Fruit fly (Drosophila melanogaster): ENCODE data around the gene PyK.
A peak's percentile ranks its signal among the peaks of the same experiment; 100 is the strongest.

Gene PyK

dm6 chr3R:22331691-22332090, 35.6 kb upstream of the PyK start, which contains the start of gene CG13862:
CG13862 (plus strand) TSS chr3R:22331991.
- TF ChIP-seq Dfd (GFP tag; optimal IDR thresholded peaks at IDR 0.05), result no peak
- TF ChIP-seq Hr83 (GFP tag; optimal IDR thresholded peaks at IDR 0.05; ENCODE audit: poor library complexity, severe bottlenecking), result no peak
- TF ChIP-seq CG32264 (GFP tag; optimal IDR thresholded peaks at IDR 0.05), result no peak
- no peak for TF ChIP-seq Hr78 (GFP tag; optimal IDR thresholded peaks at IDR 0.05)
- TF ChIP-seq Rel (GFP tag; optimal IDR thresholded peaks at IDR 0.05), result no peak
- TF ChIP-seq Rel (tag; optimal IDR thresholded peaks at IDR 0.05), result no peak
- no peak for TF ChIP-seq GATAd (GFP tag; optimal IDR thresholded peaks at IDR 0.05)
- no peak for TF ChIP-seq sage (GFP tag; optimal IDR thresholded peaks at IDR 0.05)
- no peak for TF ChIP-seq HLH106 (tag; optimal IDR thresholded peaks at IDR 0.05)

- TF ChIP-seq br (GFP tag; optimal IDR thresholded peaks at IDR 0.05), result no peak
- no peak for TF ChIP-seq brk (GFP tag; optimal IDR thresholded peaks at IDR 0.05)
- TF ChIP-seq dl (GFP tag; optimal IDR thresholded peaks at IDR 0.05; ENCODE audit: insufficient read depth in 1 of 2, partially characterized antibody in 2 of 2), result no peak
- no peak for TF ChIP-seq GATAd (GFP tag; optimal IDR thresholded peaks at IDR 0.05)
- TF ChIP-seq Myc (optimal IDR thresholded peaks at IDR 0.05), result no peak
- no peak for TF ChIP-seq Jra (GFP tag; optimal IDR thresholded peaks at IDR 0.05)
- TF ChIP-seq woc (GFP tag; optimal IDR thresholded peaks at IDR 0.05), result no peak
Observed at dm6 chr3R:22334050-22334449, 33.3 kb upstream of the PyK start, which contains the start of gene CG5391. CG5391 (minus strand) TSS chr3R:22334150.

dm6 chr3R:22339510-22339909, 27.8 kb upstream of the PyK start:
- TF ChIP-seq sv (GFP tag; optimal IDR thresholded peaks at IDR 0.05), result no peak
- peak; percentile 55 for TF ChIP-seq Hnf4 (GFP tag; optimal IDR thresholded peaks at IDR 0.05)
- peak; percentile 57 for TF ChIP-seq fru (GFP tag; optimal IDR thresholded peaks at IDR 0.05)
- peak; percentile 16 for TF ChIP-seq woc (GFP tag; optimal IDR thresholded peaks at IDR 0.05)
- TF ChIP-seq HLH106 (tag; optimal IDR thresholded peaks at IDR 0.05), result peak; percentile 64
- peak; percentile 71 for TF ChIP-seq h (GFP tag; optimal IDR thresholded peaks at IDR 0.05)
- peak; percentile 46 for TF ChIP-seq OdsH (GFP tag; optimal IDR thresholded peaks at IDR 0.05)
- no peak for TF ChIP-seq Myc (optimal IDR thresholded peaks at IDR 0.05)
- peak; percentile 64 for TF ChIP-seq br (GFP tag; optimal IDR thresholded peaks at IDR 0.05)
- TF ChIP-seq Abd-B (GFP tag; optimal IDR thresholded peaks at IDR 0.05), result no peak
- no peak for TF ChIP-seq dmrt93B (GFP tag; optimal IDR thresholded peaks at IDR 0.05)
- TF ChIP-seq pan (optimal IDR thresholded peaks at IDR 0.05), result no peak
- no peak for TF ChIP-seq sage (GFP tag; optimal IDR thresholded peaks at IDR 0.05)
- TF ChIP-seq CG32264 (GFP tag; optimal IDR thresholded peaks at IDR 0.05), result no peak
- TF ChIP-seq foxo (GFP tag; optimal IDR thresholded peaks at IDR 0.05), result peak in 1 of 2 experiments; percentile 64
- TF ChIP-seq CG9705 (GFP tag; optimal IDR thresholded peaks at IDR 0.05), result peak; percentile 17
- peak; percentile 33 for TF ChIP-seq tai (GFP tag; optimal IDR thresholded peaks at IDR 0.05)
- no peak for TF ChIP-seq Dfd (GFP tag; optimal IDR thresholded peaks at IDR 0.05)
- no peak for TF ChIP-seq GATAd (GFP tag; optimal IDR thresholded peaks at IDR 0.05)
- TF ChIP-seq psq (GFP tag; optimal IDR thresholded peaks at IDR 0.05), result peak; percentile 27
- TF ChIP-seq N (GFP tag; optimal IDR thresholded peaks at IDR 0.05), result no peak
- TF ChIP-seq jim (GFP tag; optimal IDR thresholded peaks at IDR 0.05), result no peak
- TF ChIP-seq Hr78 (GFP tag; optimal IDR thresholded peaks at IDR 0.05), result no peak
- no peak for TF ChIP-seq Dif (GFP tag; optimal IDR thresholded peaks at IDR 0.05; ENCODE audit: partially characterized antibody)
- no peak for TF ChIP-seq usp (GFP tag; optimal IDR thresholded peaks at IDR 0.05)
- TF ChIP-seq CrebA (GFP tag; optimal IDR thresholded peaks at IDR 0.05; ENCODE audit: borderline replicate concordance), result no peak
- TF ChIP-seq Sp1 (GFP tag; optimal IDR thresholded peaks at IDR 0.05), result peak; percentile 62
- peak; percentile 65 for TF ChIP-seq ey (GFP tag; optimal IDR thresholded peaks at IDR 0.05)
- TF ChIP-seq Jra (GFP tag; optimal IDR thresholded peaks at IDR 0.05), result no peak
- TF ChIP-seq rgr (GFP tag; optimal IDR thresholded peaks at IDR 0.05), result peak; percentile 47
- no peak for TF ChIP-seq Mio (GFP tag; optimal IDR thresholded peaks at IDR 0.05)
- TF ChIP-seq lola (GFP tag; optimal IDR thresholded peaks at IDR 0.05), result no peak

dm6 chr3R:22340207-22340606, 27.1 kb upstream of the PyK start, which contains the start of gene CG5388:
CG5388 (minus strand) TSS chr3R:22340307.
- no peak for TF ChIP-seq Hnf4 (GFP tag; optimal IDR thresholded peaks at IDR 0.05)
- TF ChIP-seq Mio (GFP tag; optimal IDR thresholded peaks at IDR 0.05), result no peak
- TF ChIP-seq sage (GFP tag; optimal IDR thresholded peaks at IDR 0.05), result no peak
- no peak for TF ChIP-seq dmrt93B (GFP tag; optimal IDR thresholded peaks at IDR 0.05)
- TF ChIP-seq brk (GFP tag; optimal IDR thresholded peaks at IDR 0.05), result no peak
- no peak for TF ChIP-seq Abd-B (GFP tag; optimal IDR thresholded peaks at IDR 0.05)
- TF ChIP-seq Myc (optimal IDR thresholded peaks at IDR 0.05), result no peak
- TF ChIP-seq N (GFP tag; optimal IDR thresholded peaks at IDR 0.05), result no peak
- no peak for TF ChIP-seq tai (GFP tag; optimal IDR thresholded peaks at IDR 0.05)
- no peak for TF ChIP-seq sv (GFP tag; optimal IDR thresholded peaks at IDR 0.05)
- TF ChIP-seq rgr (GFP tag; optimal IDR thresholded peaks at IDR 0.05), result no peak
- TF ChIP-seq lola (GFP tag; optimal IDR thresholded peaks at IDR 0.05), result no peak
- TF ChIP-seq pan (optimal IDR thresholded peaks at IDR 0.05), result no peak
- no peak for TF ChIP-seq dsf (GFP tag; optimal IDR thresholded peaks at IDR 0.05; ENCODE audit: borderline replicate concordance)
- TF ChIP-seq psq (GFP tag; optimal IDR thresholded peaks at IDR 0.05), result no peak
- TF ChIP-seq ey (GFP tag; optimal IDR thresholded peaks at IDR 0.05), result no peak
- TF ChIP-seq h (GFP tag; optimal IDR thresholded peaks at IDR 0.05), result no peak
- TF ChIP-seq Hr78 (GFP tag; optimal IDR thresholded peaks at IDR 0.05), result no peak
- no peak for TF ChIP-seq Sp1 (GFP tag; optimal IDR thresholded peaks at IDR 0.05)
- no peak for TF ChIP-seq Dfd (GFP tag; optimal IDR thresholded peaks at IDR 0.05)

All from whole organism, wandering third instar larva.